Fruit fly (Drosophila melanogaster): ENCODE results near the gene CG15478.

Gene CG15478

dm6 chrX:7721905-7722304 is 4.2 kb upstream of the CG15478 start, which contains the start of gene Hira (continued):
- TF ChIP-seq lov (optimal IDR thresholded peaks at IDR 0.05) (no peak), lov (GFP tag; IDR thresholded peaks at IDR 0.05) (no peak), zen2 (GFP tag; IDR thresholded peaks at IDR 0.05; ENCODE audit: partially characterized antibody) (peak; percentile 91), CG12155 (GFP tag; optimal IDR thresholded peaks at IDR 0.05) (no peak), YL-1 (GFP tag; optimal IDR thresholded peaks at IDR 0.05) (peak; percentile 1), Nf-YC (tag; optimal IDR thresholded peaks at IDR 0.05) (peak; percentile 27), Sin3A (optimal IDR thresholded peaks at IDR 0.05) (peak; percentile 36), CG1602 (GFP tag; optimal IDR thresholded peaks at IDR 0.05) (no peak), CG8478 (optimal IDR thresholded peaks at IDR 0.05) (no peak), CTCF (GFP tag; optimal IDR thresholded peaks at IDR 0.05) (peak; percentile 32), CG14710 (tag; optimal IDR thresholded peaks at IDR 0.05) (peak; percentile 56), NfI (GFP tag; optimal IDR thresholded peaks at IDR 0.05) (no peak), nau (GFP tag; optimal IDR thresholded peaks at IDR 0.05) (no peak), CG2116 (GFP tag; optimal IDR thresholded peaks at IDR 0.05) (peak; percentile 88), knrl (GFP tag; IDR thresholded peaks at IDR 0.05; ENCODE audit: partially characterized antibody) (peak; percentile 75), tap (tag; optimal IDR thresholded peaks at IDR 0.05) (no peak), CG7963 (GFP tag; IDR thresholded peaks at IDR 0.05; ENCODE audit: partially characterized antibody) (peak; percentile 92), Dp (GFP tag; optimal IDR thresholded peaks at IDR 0.05) (peak; percentile 96), peb (GFP tag; IDR thresholded peaks at IDR 0.05) (no peak), CG3163 (GFP tag; optimal IDR thresholded peaks at IDR 0.05) (no peak), Hsf (GFP tag; optimal IDR thresholded peaks at IDR 0.05) (no peak), CG16813 (GFP tag; IDR thresholded peaks at IDR 0.05; ENCODE audit: partially characterized antibody) (peak; percentile 84), dm (GFP tag; optimal IDR thresholded peaks at IDR 0.05) (no peak), D (optimal IDR thresholded peaks at IDR 0.05) (no peak), D (GFP tag; optimal IDR thresholded peaks at IDR 0.05) (no peak), CG12104 (GFP tag; optimal IDR thresholded peaks at IDR 0.05) (no peak)

- TF ChIP-seq CG12769 (tag; optimal IDR thresholded peaks at IDR 0.05): no peak
- TF ChIP-seq CG2889 (GFP tag; IDR thresholded peaks at IDR 0.05): no peak
- no peak for TF ChIP-seq CG5953 (GFP tag; IDR thresholded peaks at IDR 0.05)
- TF ChIP-seq peb (GFP tag; IDR thresholded peaks at IDR 0.05): no peak
- TF ChIP-seq CG17328 (GFP tag; IDR thresholded peaks at IDR 0.05): no peak
- TF ChIP-seq ewg (GFP tag; optimal IDR thresholded peaks at IDR 0.05): no peak
- no peak for TF ChIP-seq Dfd (GFP tag; optimal IDR thresholded peaks at IDR 0.05)
- no peak for TF ChIP-seq chif (GFP tag; optimal IDR thresholded peaks at IDR 0.05)
- no peak for TF ChIP-seq exex (tag; optimal IDR thresholded peaks at IDR 0.05)
- TF ChIP-seq amos (GFP tag; IDR thresholded peaks at IDR 0.05; ENCODE audit: partially characterized antibody): no peak
- no peak for TF ChIP-seq Rx (GFP tag; IDR thresholded peaks at IDR 0.05)
- TF ChIP-seq wek (GFP tag; optimal IDR thresholded peaks at IDR 0.05): no peak
- TF ChIP-seq CG32532 (GFP tag; IDR thresholded peaks at IDR 0.05): no peak
- TF ChIP-seq row (GFP tag; IDR thresholded peaks at IDR 0.05): peak; percentile 45; the same call in 2 of the 3 replicates
- no peak for TF ChIP-seq crp (GFP tag; optimal IDR thresholded peaks at IDR 0.05)
- no peak for TF ChIP-seq CG32767 (GFP tag; IDR thresholded peaks at IDR 0.05)
- TF ChIP-seq sr (GFP tag; IDR thresholded peaks at IDR 0.05): no peak
- no peak for TF ChIP-seq klu (GFP tag; IDR thresholded peaks at IDR 0.05)
- TF ChIP-seq eyg (GFP tag; optimal IDR thresholded peaks at IDR 0.05): no peak
- no peak for TF ChIP-seq Elba2 (GFP tag; optimal IDR thresholded peaks at IDR 0.05)
- no peak for TF ChIP-seq CG4707 (GFP tag; optimal IDR thresholded peaks at IDR 0.05)
- TF ChIP-seq Vsx1 (GFP tag; optimal IDR thresholded peaks at IDR 0.05): no peak
- TF ChIP-seq CG6854 (GFP tag; optimal IDR thresholded peaks at IDR 0.05): no peak
- TF ChIP-seq Fer3 (tag; optimal IDR thresholded peaks at IDR 0.05): no peak
- no peak for TF ChIP-seq CHES-1-like (GFP tag; optimal IDR thresholded peaks at IDR 0.05)
- TF ChIP-seq zfh2 (GFP tag; optimal IDR thresholded peaks at IDR 0.05): no peak
- TF ChIP-seq E2f2 (GFP tag; IDR thresholded peaks at IDR 0.05): no peak
- TF ChIP-seq gsb (GFP tag; IDR thresholded peaks at IDR 0.05): no peak
- no peak for TF ChIP-seq HHEX (GFP tag; optimal IDR thresholded peaks at IDR 0.05)
These were observed 2.3 kb downstream of the CG15478 start for dm6 chrX:7715433-7715832.

All from whole organism, embryonic.